Worm (Caenorhabditis elegans): ENCODE results near the gene btb-16.

DNA sequence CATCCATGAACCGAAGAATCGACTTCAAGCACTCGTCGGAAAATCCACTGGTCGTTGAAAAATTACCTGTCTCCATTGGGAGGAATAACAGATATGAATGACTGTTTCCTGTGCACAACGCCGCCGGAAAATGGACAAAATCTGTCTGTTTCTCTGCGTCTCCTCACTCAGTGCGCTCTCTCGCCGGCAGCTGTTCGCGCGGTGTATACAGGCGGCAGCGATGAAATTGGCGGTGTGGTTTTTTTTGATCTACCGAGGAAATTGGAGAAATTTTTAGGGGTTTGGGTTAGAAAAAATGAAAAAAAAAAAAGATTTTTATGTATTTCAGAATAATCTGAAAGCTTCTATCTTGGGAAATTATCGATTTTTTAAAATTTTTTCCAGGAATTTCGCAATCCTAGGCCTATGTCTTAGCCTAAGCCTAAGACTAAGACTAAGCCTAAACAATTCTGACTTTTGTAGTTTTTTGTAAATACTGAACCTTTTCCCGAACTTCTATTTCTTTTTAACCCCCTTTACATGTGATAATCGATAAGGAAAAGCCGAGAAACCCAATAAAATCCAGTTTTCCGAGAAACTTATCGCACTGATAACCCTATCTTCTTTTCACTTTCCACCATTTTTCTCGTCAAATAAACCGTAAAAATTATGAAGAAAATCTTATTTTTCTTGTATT is 48.5 kb upstream of the btb-16 start, which contains the start of the genes fbxc-50 and C17F4.2:
- TF ChIP-seq him-1 (tag; optimal IDR thresholded peaks at IDR 0.05) (no peak), dao-5 (tag; optimal IDR thresholded peaks at IDR 0.05) (no peak)
